Worm (Caenorhabditis elegans) whole organism, L1 larva: ENCODE results near the gene lin-56.
"Not testable (repeated sequence)": the region's sequence is repeated elsewhere in the genome, so short reads cannot be mapped to it uniquely, and the experiment has no call there.

Experiments
- C16A3.4 ChIP-seq: fragments of 150-350 bp; optimal IDR thresholded peaks from 2 replicates; lab custom pipeline; 2014; ENCODE audit warnings: missing biosample characterization, missing genetic modification characterization
- C34B4.2 ChIP-seq: sonication (generic microtip); optimal IDR thresholded peaks from 2 replicates; lab custom pipeline; 2017; ENCODE audit warnings: mild to moderate bottlenecking, missing genetic modification characterization, missing compliant biosample characterization
- Y116A8C.19 ChIP-seq: sonication (generic microtip); optimal IDR thresholded peaks from 2 replicates; lab custom pipeline; 2016; ENCODE audit warnings: missing compliant biosample characterization, missing genetic modification characterization, borderline replicate concordance
- alr-1 ChIP-seq: fragments of 200-800 bp; sonication (Bioruptor generic); optimal IDR thresholded peaks from 2 replicates; lab custom pipeline; 2018; ENCODE audit warnings: borderline replicate concordance, mild to moderate bottlenecking, missing genetic modification characterization, missing compliant biosample characterization
- ceh-63 ChIP-seq: fragments of 200-800 bp; sonication (Bioruptor generic); optimal IDR thresholded peaks from 2 replicates; lab custom pipeline; 2018; ENCODE audit warnings: mild to moderate bottlenecking, missing genetic modification characterization, missing compliant biosample characterization
- ceh-8 ChIP-seq: fragments of 200-800 bp; sonication (Bioruptor generic); optimal IDR thresholded peaks from 2 replicates; lab custom pipeline; 2018; ENCODE audit warnings: mild to moderate bottlenecking, missing genetic modification characterization, moderate library complexity, missing compliant biosample characterization
- ceh-88 ChIP-seq: fragments of 200-800 bp; sonication (Bioruptor generic); IDR thresholded peaks from 2 replicates; pipeline ENCODE4 v1.3.6; 2022; ENCODE audit warnings: missing genetic modification characterization, missing compliant biosample characterization
- dsc-1 ChIP-seq: sonication (generic microtip); optimal IDR thresholded peaks from 2 replicates; lab custom pipeline; 2016; ENCODE audit warnings: mild to moderate bottlenecking, missing genetic modification characterization, missing compliant biosample characterization
- efl-1 ChIP-seq, 4 experiments: fragments of 150-350 bp; optimal IDR thresholded peaks in 3 of 4; peaks in 1 of 4; 1 replicate in 1 of 4; 2 replicates in 3 of 4; lab custom pipeline; 2014; ENCODE audit warnings: missing biosample characterization in 2 of 4, missing genetic modification characterization in 2 of 4, missing genetic modification reagents in 2 of 4
- efl-3 ChIP-seq: fragments of 200-800 bp; sonication (Bioruptor generic); optimal IDR thresholded peaks from 2 replicates; lab custom pipeline; 2018; ENCODE audit warnings: mild to moderate bottlenecking, missing genetic modification characterization, missing compliant biosample characterization
- elt-2 ChIP-seq: sonication (generic microtip); optimal IDR thresholded peaks from 2 replicates; lab custom pipeline; 2016; ENCODE audit warnings: missing genetic modification characterization, mild to moderate bottlenecking, inconsistent platforms, missing compliant biosample characterization, missing genetic modification reagents
- elt-3 ChIP-seq, 6 experiments: fragments of 150-350 bp in 1 of 6; sonication (generic microtip); optimal IDR thresholded peaks; 2 replicates each; lab custom pipeline; 2017 to 2018; ENCODE audit warnings: missing biosample characterization in 6 of 6, missing genetic modification characterization in 6 of 6, inconsistent platforms in 1 of 6
- ets-5 ChIP-seq: fragments of 200-800 bp; sonication (Bioruptor generic); IDR thresholded peaks from 2 replicates; pipeline ENCODE4 v1.3.6; 2022; ENCODE audit warnings: missing genetic modification characterization, missing compliant biosample characterization
- fkh-4 ChIP-seq: sonication (generic microtip); optimal IDR thresholded peaks from 2 replicates; lab custom pipeline; 2016; ENCODE audit warnings: missing compliant biosample characterization, missing genetic modification characterization, borderline replicate concordance
- fkh-8 ChIP-seq: sonication (generic microtip); optimal IDR thresholded peaks from 2 replicates; lab custom pipeline; 2016; ENCODE audit warnings: mild to moderate bottlenecking, missing genetic modification characterization, missing compliant biosample characterization
- fos-1 ChIP-seq: fragments of 150-350 bp; optimal IDR thresholded peaks from 2 replicates; lab custom pipeline; 2014; ENCODE audit warnings: missing biosample characterization, missing genetic modification characterization
- grh-1 ChIP-seq: fragments of 200-800 bp; sonication (Bioruptor generic); IDR thresholded peaks from 2 replicates; pipeline ENCODE4 v1.3.6; 2022; ENCODE audit warnings: missing genetic modification reagents, missing genetic modification characterization, missing compliant biosample characterization
- hlh-4 ChIP-seq: sonication (generic microtip); optimal IDR thresholded peaks from 2 replicates; lab custom pipeline; 2016; ENCODE audit warnings: mild to moderate bottlenecking, missing genetic modification characterization, missing compliant biosample characterization
- hpl-2 ChIP-seq: fragments of 150-350 bp; optimal IDR thresholded peaks from 2 replicates; lab custom pipeline; 2014; ENCODE audit warnings: missing biosample characterization, missing genetic modification reagents, missing genetic modification characterization
- irx-1 ChIP-seq: sonication (generic microtip); optimal IDR thresholded peaks from 2 replicates; lab custom pipeline; 2016; ENCODE audit warnings: missing genetic modification characterization, missing compliant biosample characterization
- lin-35 ChIP-seq, 2 experiments: fragments of 150-350 bp; optimal IDR thresholded peaks; 2 replicates each; lab custom pipeline; 2014; ENCODE audit warnings: missing biosample characterization in 2 of 2, missing genetic modification characterization in 2 of 2, missing genetic modification reagents in 2 of 2
- lsy-2 ChIP-seq, 2 experiments: fragments of 150-350 bp; optimal IDR thresholded peaks; 2 replicates each; lab custom pipeline; 2014; ENCODE audit warnings: missing biosample characterization in 2 of 2, missing genetic modification characterization in 2 of 2
- mab-9 ChIP-seq: fragments of 200-800 bp; sonication (Bioruptor generic); IDR thresholded peaks from 2 replicates; pipeline ENCODE4 v1.3.6; 2022; ENCODE audit warnings: missing genetic modification reagents, missing genetic modification characterization, missing compliant biosample characterization
- mdl-1 ChIP-seq, 2 experiments: fragments of 150-350 bp; optimal IDR thresholded peaks; 2 replicates each; lab custom pipeline; 2014 to 2017; ENCODE audit warnings: missing biosample characterization in 2 of 2, missing genetic modification characterization in 2 of 2, inconsistent platforms in 1 of 2
- nhr-11 ChIP-seq: fragments of 150-350 bp; optimal IDR thresholded peaks from 2 replicates; lab custom pipeline; 2014; ENCODE audit warnings: missing biosample characterization, missing genetic modification characterization
- nhr-19 ChIP-seq: fragments of 200-800 bp; sonication (Bioruptor generic); conservative IDR thresholded peaks from 2 replicates; pipeline ENCODE4 v1.3.6; 2022; ENCODE audit warnings: missing genetic modification characterization, missing compliant biosample characterization
- nhr-28 ChIP-seq: fragments of 150-350 bp; optimal IDR thresholded peaks from 2 replicates; lab custom pipeline; 2014; ENCODE audit warnings: missing biosample characterization, missing genetic modification characterization
- nhr-47 ChIP-seq: sonication (generic microtip); optimal IDR thresholded peaks from 2 replicates; lab custom pipeline; 2016; ENCODE audit warnings: mild to moderate bottlenecking, missing genetic modification characterization, moderate library complexity, missing compliant biosample characterization
- nhr-76 ChIP-seq: sonication (generic microtip); optimal IDR thresholded peaks from 2 replicates; lab custom pipeline; 2017; ENCODE audit warnings: missing biosample characterization, missing genetic modification characterization
- nhr-77 ChIP-seq: fragments of 150-350 bp; optimal IDR thresholded peaks from 2 replicates; lab custom pipeline; 2014; ENCODE audit warnings: missing biosample characterization, missing genetic modification characterization
- nhr-84 ChIP-seq: sonication (generic microtip); optimal IDR thresholded peaks from 2 replicates; lab custom pipeline; 2017; ENCODE audit warnings: missing biosample characterization, missing genetic modification characterization
- nhr-85 ChIP-seq: sonication (generic microtip); peaks from one replicate; lab custom pipeline; 2016; ENCODE audit warnings: missing genetic modification characterization, inconsistent platforms, missing compliant biosample characterization
- nhr-90 ChIP-seq: sonication (generic microtip); optimal IDR thresholded peaks from 2 replicates; lab custom pipeline; 2016; ENCODE audit warnings: mild to moderate bottlenecking, missing genetic modification characterization, missing compliant biosample characterization; ENCODE audit not compliant: poor library complexity
- pag-3 ChIP-seq: sonication (generic microtip); optimal IDR thresholded peaks from 2 replicates; lab custom pipeline; 2017; ENCODE audit warnings: missing genetic modification characterization, mild to moderate bottlenecking, missing compliant biosample characterization, antibody characterized with exemption, borderline replicate concordance; ENCODE audit not compliant: insufficient read depth
- pax-3 ChIP-seq: fragments of 200-800 bp; sonication (Bioruptor generic); optimal IDR thresholded peaks from 2 replicates; lab custom pipeline; 2018; ENCODE audit warnings: mild to moderate bottlenecking, missing genetic modification characterization, moderate library complexity, missing compliant biosample characterization
- skn-1 ChIP-seq: fragments of 150-350 bp; optimal IDR thresholded peaks from 2 replicates; lab custom pipeline; 2014; ENCODE audit warnings: missing biosample characterization, missing genetic modification characterization
- tlp-1 ChIP-seq: fragments of 150-350 bp; optimal IDR thresholded peaks from 2 replicates; lab custom pipeline; 2014; ENCODE audit warnings: missing biosample characterization, missing genetic modification characterization
- unc-130 ChIP-seq: fragments of 150-350 bp; optimal IDR thresholded peaks from 2 replicates; lab custom pipeline; 2017; ENCODE audit warnings: missing biosample characterization, missing genetic modification characterization, inconsistent platforms
- unc-30 ChIP-seq: sonication (generic microtip); optimal IDR thresholded peaks from 2 replicates; lab custom pipeline; 2017; ENCODE audit warnings: missing biosample characterization, missing genetic modification characterization
- unc-62 ChIP-seq: fragments of 150-350 bp; optimal IDR thresholded peaks from 2 replicates; lab custom pipeline; 2014; ENCODE audit warnings: missing biosample characterization, missing genetic modification reagents, missing genetic modification characterization
- unc-86 ChIP-seq: sonication (generic microtip); optimal IDR thresholded peaks from 2 replicates; lab custom pipeline; 2016; ENCODE audit warnings: missing genetic modification characterization, missing compliant biosample characterization
- vab-15 ChIP-seq: sonication (generic microtip); optimal IDR thresholded peaks from 2 replicates; lab custom pipeline; 2017; ENCODE audit warnings: missing genotype, mild to moderate bottlenecking, missing genetic modification characterization, missing compliant biosample characterization
- ztf-4 ChIP-seq: fragments of 150-350 bp; optimal IDR thresholded peaks from 2 replicates; lab custom pipeline; 2014; ENCODE audit warnings: missing biosample characterization, missing genetic modification characterization

The lin-56 gene

DNA sequence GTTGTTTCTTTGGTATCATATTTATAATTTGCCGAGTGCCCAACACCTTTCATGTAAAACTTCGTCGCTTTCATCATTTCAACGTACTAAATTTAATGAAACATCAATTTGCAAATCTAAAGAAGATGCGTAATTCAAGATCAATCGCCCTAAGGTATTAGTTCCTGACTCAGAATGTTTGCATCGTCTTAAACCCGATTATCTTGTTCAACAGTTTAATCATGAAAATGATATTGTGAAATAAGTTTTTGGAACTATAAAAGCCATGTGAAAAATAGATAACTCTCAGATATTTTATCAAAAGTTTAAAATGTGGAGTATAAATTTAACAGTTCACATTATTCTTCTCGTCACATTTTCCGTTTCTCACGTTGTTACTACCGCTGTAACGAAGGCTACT lies 9.8 kb upstream of the lin-56 start, which contains the start of gene E04D5.4:
Gene E04D5.4 (plus strand): TSS at position 301 of the 400 bp plus-strand sequence.
- TF ChIP-seq vab-15 (no peak), efl-1 (optimal IDR thresholded peaks at IDR 0.05; lab: Kevin White, UChicago) (no peak), efl-1 (GFP tag; optimal IDR thresholded peaks at IDR 0.05 in 1 of 2; lab: Kevin White, UChicago) (peak in 1 of 2 experiments; percentile 83)

DNA sequence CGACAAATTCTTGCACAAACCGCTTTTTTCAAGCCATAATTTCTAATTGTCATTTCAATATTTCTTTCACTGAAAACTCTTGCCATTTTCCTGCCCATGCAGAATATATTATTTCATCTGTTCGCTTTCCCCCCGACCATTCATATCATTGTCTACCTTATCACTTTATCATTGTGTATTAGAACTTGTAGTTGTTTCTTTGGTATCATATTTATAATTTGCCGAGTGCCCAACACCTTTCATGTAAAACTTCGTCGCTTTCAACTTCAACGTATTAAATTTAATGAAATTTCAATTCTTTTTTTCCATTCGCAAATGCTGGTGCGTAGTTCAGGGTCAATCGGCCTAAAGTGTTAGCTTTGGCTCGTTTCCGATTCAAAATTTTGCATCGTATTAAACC lies 7.0 kb upstream of the lin-56 start, which contains the start of gene ZK673.1:
Gene ZK673.1 (plus strand): TSS at position 301 of the 400 bp plus-strand sequence.
- TF ChIP-seq alr-1 (tag; lab: Kevin White, UChicago); unc-62 (GFP tag; lab: Kevin White, UChicago); elt-3 (tag; optimal IDR thresholded peaks at IDR 0.05; lab: Kevin White, UChicago): not testable (repeated sequence)

DNA sequence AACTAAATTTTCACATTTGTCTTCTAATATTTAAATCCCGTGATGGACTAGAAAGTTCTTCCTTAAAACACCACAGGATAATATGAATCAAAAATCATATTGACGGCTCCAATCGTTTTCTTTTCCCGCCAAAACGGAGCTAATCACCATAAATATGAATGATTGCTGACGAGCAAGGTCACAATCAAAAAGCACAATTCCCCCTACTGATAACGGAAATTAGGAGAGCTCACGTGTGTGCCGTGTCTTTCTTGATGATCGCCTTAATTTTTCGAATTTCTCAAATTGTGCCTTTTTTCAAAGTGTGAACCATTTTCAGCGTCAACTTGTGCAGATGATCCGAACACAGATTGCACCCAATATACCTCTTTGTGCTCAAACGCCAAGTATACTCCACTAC lies 5.9 kb upstream of the lin-56 start:
- TF ChIP-seq efl-1 (optimal IDR thresholded peaks at IDR 0.05; lab: Kevin White, UChicago) (no peak), efl-1 (GFP tag; optimal IDR thresholded peaks at IDR 0.05 in 1 of 2; lab: Kevin White, UChicago) (no peak), elt-2 (tag; lab: Kevin White, UChicago) (peak; percentile 59), lin-35 (GFP tag; optimal IDR thresholded peaks at IDR 0.05; lab: Kevin White, UChicago) (peak in 1 of 2 experiments; percentile 32), nhr-77 (tag; lab: Kevin White, UChicago) (no peak)

DNA sequence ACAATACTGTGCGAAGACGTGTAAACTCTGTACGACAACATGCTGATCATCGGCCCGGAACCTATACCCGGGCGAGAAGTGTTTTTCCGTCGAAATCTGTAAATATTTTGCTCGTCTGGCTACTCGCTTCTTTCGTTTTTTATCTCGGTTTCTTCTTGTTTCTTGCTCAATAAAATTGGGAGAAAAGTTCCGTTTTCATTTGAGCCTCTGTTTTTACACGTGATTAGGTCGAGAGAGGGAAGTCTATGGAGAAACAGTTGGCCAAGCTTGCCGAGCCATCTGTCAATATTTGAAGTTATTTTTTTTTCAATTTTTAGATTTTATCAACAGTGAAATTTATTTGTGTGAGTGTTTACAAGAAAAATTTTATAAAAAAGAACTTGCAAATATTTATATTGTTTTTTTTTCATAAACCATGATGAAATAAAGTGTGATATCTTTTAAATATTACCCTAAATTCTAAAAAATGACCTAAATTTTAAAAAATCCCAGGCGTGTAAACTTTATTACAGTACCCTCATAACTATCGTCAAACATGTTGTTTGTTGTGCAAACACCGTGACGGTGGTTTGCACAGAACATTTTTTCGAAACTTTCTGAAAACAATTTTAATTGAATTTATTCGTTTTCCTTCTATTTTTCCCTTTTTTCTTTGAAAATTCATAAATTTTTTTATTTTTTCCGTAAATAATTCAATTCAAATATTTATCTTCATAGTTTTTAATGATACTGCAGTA lies 4.7 kb upstream of the lin-56 start:
- TF ChIP-seq fkh-8 (no peak), fos-1 (tag; lab: Kevin White, UChicago) (no peak), hlh-4 (tag; lab: Kevin White, UChicago) (no peak), C34B4.2 (no peak), unc-130 (tag; lab: Kevin White, UChicago) (no peak), unc-86 (tag; lab: Kevin White, UChicago) (no peak), nhr-47 (tag; lab: Kevin White, UChicago) (no peak), skn-1 (tag; lab: Kevin White, UChicago) (peak; percentile 5), nhr-19 (GFP tag; lab: Robert Waterston, UW) (peak; percentile 40), tlp-1 (no peak), nhr-76 (tag; lab: Kevin White, UChicago) (no peak), ztf-4 (tag; lab: Kevin White, UChicago) (no peak), nhr-85 (no peak), mab-9 (GFP tag; lab: Robert Waterston, UW) (no peak), elt-3 (tag; optimal IDR thresholded peaks at IDR 0.05; lab: Kevin White, UChicago) (no peak), C16A3.4 (tag; lab: Kevin White, UChicago) (peak; percentile 1), ceh-8 (GFP tag; lab: Kevin White, UChicago) (no peak), fkh-4 (tag; lab: Kevin White, UChicago) (no peak), dsc-1 (tag; lab: Kevin White, UChicago) (no peak), nhr-90 (tag; lab: Kevin White, UChicago) (no peak), ets-5 (GFP tag; lab: Robert Waterston, UW) (no peak), ceh-63 (GFP tag; lab: Kevin White, UChicago) (no peak), nhr-11 (tag; lab: Kevin White, UChicago) (no peak), ceh-88 (GFP tag; lab: Robert Waterston, UW) (no peak), pax-3 (tag; lab: Kevin White, UChicago) (no peak), efl-1 (optimal IDR thresholded peaks at IDR 0.05; lab: Kevin White, UChicago) (peak in 1 of 2 experiments; percentile 12), efl-1 (GFP tag; optimal IDR thresholded peaks at IDR 0.05 in 1 of 2; lab: Kevin White, UChicago) (no peak), Y116A8C.19 (no peak), irx-1 (tag; lab: Kevin White, UChicago) (no peak), nhr-28 (tag; lab: Kevin White, UChicago) (no peak), efl-3 (GFP tag; lab: Kevin White, UChicago) (no peak), mdl-1 (tag; optimal IDR thresholded peaks at IDR 0.05; lab: Kevin White, UChicago) (peak in 1 of 2 experiments; percentile 2), lsy-2 (tag; optimal IDR thresholded peaks at IDR 0.05; lab: Kevin White, UChicago) (peak; percentile 49 to 51), pag-3 (tag; lab: Kevin White, UChicago) (no peak), hpl-2 (no peak), grh-1 (GFP tag; lab: Robert Waterston, UW) (no peak), nhr-77 (tag; lab: Kevin White, UChicago) (no peak), unc-30 (tag; lab: Kevin White, UChicago) (no peak), nhr-84 (tag; lab: Kevin White, UChicago) (no peak)
